Fruit fly (Drosophila melanogaster): Measurements from ENCODE around the gene CG33688.

CG33688 gene

dm6 chr3L:16164150-16165039, 34.6 kb upstream of the CG33688 start, which contains the start of gene CG5151 (continued):
- no peak for TF ChIP-seq Oaz (GFP tag; IDR thresholded peaks at IDR 0.05)
- TF ChIP-seq ranshi (GFP tag; IDR thresholded peaks at IDR 0.05), result peak; percentile 41; the same call in 1 of the 2 replicates
- TF ChIP-seq CG12744 (GFP tag; optimal IDR thresholded peaks at IDR 0.05), result no peak
- no peak for TF ChIP-seq CG4854 (GFP tag; optimal IDR thresholded peaks at IDR 0.05)
- TF ChIP-seq CG11695 (GFP tag; IDR thresholded peaks at IDR 0.05), result no peak
- TF ChIP-seq Ada2b (GFP tag; IDR thresholded peaks at IDR 0.05), result no peak
- TF ChIP-seq zfh1 (GFP tag; IDR thresholded peaks at IDR 0.05), result no peak
- no peak for TF ChIP-seq al (GFP tag; IDR thresholded peaks at IDR 0.05)
- no peak; the same call in 1 of the 2 replicates for TF ChIP-seq stc (GFP tag; IDR thresholded peaks at IDR 0.05)
- TF ChIP-seq chn (GFP tag; optimal IDR thresholded peaks at IDR 0.05), result no peak
- TF ChIP-seq Spps (tag; optimal IDR thresholded peaks at IDR 0.05), result no peak
- no peak for TF ChIP-seq Dp (GFP tag; optimal IDR thresholded peaks at IDR 0.05)
- TF ChIP-seq gro (GFP tag; optimal IDR thresholded peaks at IDR 0.05), result peak; percentile 10
- TF ChIP-seq MTF-1 (GFP tag; optimal IDR thresholded peaks at IDR 0.05; ENCODE audit: borderline replicate concordance), result peak; percentile 38
- TF ChIP-seq CG2712 (tag; optimal IDR thresholded peaks at IDR 0.05), result no peak
- TF ChIP-seq NC2β (GFP tag; optimal IDR thresholded peaks at IDR 0.05), result no peak
- TF ChIP-seq CG15479 (GFP tag; optimal IDR thresholded peaks at IDR 0.05), result no peak
- no peak for TF ChIP-seq ac (GFP tag; optimal IDR thresholded peaks at IDR 0.05)
- no peak for TF ChIP-seq en (GFP tag; optimal IDR thresholded peaks at IDR 0.05)
- no peak for TF ChIP-seq onecut (GFP tag; IDR thresholded peaks at IDR 0.05)
- peak; percentile 27 for TF ChIP-seq Dek (tag; optimal IDR thresholded peaks at IDR 0.05)
- TF ChIP-seq TFAM (GFP tag; optimal IDR thresholded peaks at IDR 0.05), result no peak
- no peak for TF ChIP-seq Abd-B (GFP tag; optimal IDR thresholded peaks at IDR 0.05)
- no peak for TF ChIP-seq dm (GFP tag; optimal IDR thresholded peaks at IDR 0.05)
- peak; percentile 45; the same call in 1 of the 2 replicates for TF ChIP-seq amos (GFP tag; IDR thresholded peaks at IDR 0.05; ENCODE audit: partially characterized antibody)
- peak; percentile 22 for TF ChIP-seq CG13296 (GFP tag; optimal IDR thresholded peaks at IDR 0.05)
- TF ChIP-seq Opbp (GFP tag; IDR thresholded peaks at IDR 0.05; ENCODE audit: partially characterized antibody), result peak; percentile 49; the same call in 2 of the 3 replicates
- no peak for TF ChIP-seq B-H1 (GFP tag; IDR thresholded peaks at IDR 0.05)
- peak; percentile 76 for TF ChIP-seq sd (tag; optimal IDR thresholded peaks at IDR 0.05)
- no peak for TF ChIP-seq maf-S (GFP tag; optimal IDR thresholded peaks at IDR 0.05)
- no peak for TF ChIP-seq Doc2 (GFP tag; IDR thresholded peaks at IDR 0.05)
- TF ChIP-seq emc (GFP tag; optimal IDR thresholded peaks at IDR 0.05), result no peak
- TF ChIP-seq crol (GFP tag; IDR thresholded peaks at IDR 0.05), result no peak
- TF ChIP-seq Dfd (GFP tag; optimal IDR thresholded peaks at IDR 0.05), result no peak
- TF ChIP-seq gsb-n (tag; optimal IDR thresholded peaks at IDR 0.05), result no peak
- peak; percentile 40 for TF ChIP-seq Fer1 (GFP tag; optimal IDR thresholded peaks at IDR 0.05)
- TF ChIP-seq CoRest (tag; optimal IDR thresholded peaks at IDR 0.05), result no peak
- peak; percentile 36 for TF ChIP-seq nau (GFP tag; optimal IDR thresholded peaks at IDR 0.05)
- TF ChIP-seq Bdp1 (GFP tag; optimal IDR thresholded peaks at IDR 0.05), result no peak
- peak; percentile 41 for TF ChIP-seq vvl (GFP tag; IDR thresholded peaks at IDR 0.05)
- no peak for TF ChIP-seq Tbp (GFP tag; optimal IDR thresholded peaks at IDR 0.05)
- TF ChIP-seq sug (tag; optimal IDR thresholded peaks at IDR 0.05), result peak; percentile 19
- peak; percentile 20 for TF ChIP-seq exex (tag; optimal IDR thresholded peaks at IDR 0.05)
- TF ChIP-seq CG1024 (GFP tag; IDR thresholded peaks at IDR 0.05), result no peak
- TF ChIP-seq CG2678 (tag; optimal IDR thresholded peaks at IDR 0.05), result peak; percentile 13
- TF ChIP-seq Drgx (GFP tag; IDR thresholded peaks at IDR 0.05), result no peak
- TF ChIP-seq otp (GFP tag; IDR thresholded peaks at IDR 0.05), result no peak
- TF ChIP-seq phol (tag; optimal IDR thresholded peaks at IDR 0.05), result peak; percentile 9
- TF ChIP-seq az2 (GFP tag; optimal IDR thresholded peaks at IDR 0.05), result no peak
- peak; percentile 51 for TF ChIP-seq YL-1 (GFP tag; optimal IDR thresholded peaks at IDR 0.05)

All from whole organism, embryonic.